Worm (Caenorhabditis elegans) whole organism, mixed stage, embryonic: Measurements from ENCODE around the gene K08F9.1.

Experiments
- ceh-83 ChIP-seq: fragments of 200-800 bp; sonication (Bioruptor generic); optimal IDR thresholded peaks from 2 replicates; lab custom pipeline; 2018; ENCODE audit warnings: mild to moderate bottlenecking, missing genetic modification characterization, missing compliant biosample characterization
- ces-1 ChIP-seq: fragments of 150-350 bp; optimal IDR thresholded peaks from 2 replicates; lab custom pipeline; 2014; ENCODE audit warnings: missing biosample characterization, missing genetic modification reagents, missing genetic modification characterization
- elt-3 ChIP-seq: fragments of 150-350 bp; optimal IDR thresholded peaks from 2 replicates; lab custom pipeline; 2014; ENCODE audit warnings: missing biosample characterization, missing genetic modification characterization
- lin-13 ChIP-seq: fragments of 150-350 bp; optimal IDR thresholded peaks from 2 replicates; lab custom pipeline; 2014; ENCODE audit warnings: missing biosample characterization, missing genetic modification characterization
- mab-5 ChIP-seq: fragments of 150-350 bp; optimal IDR thresholded peaks from 2 replicates; lab custom pipeline; 2014; ENCODE audit warnings: missing biosample characterization, missing genetic modification characterization
- mls-2 ChIP-seq: sonication (generic microtip); optimal IDR thresholded peaks from 2 replicates; lab custom pipeline; 2016; ENCODE audit warnings: mild to moderate bottlenecking, missing genetic modification characterization, moderate library complexity, missing compliant biosample characterization
- nhr-12 ChIP-seq: fragments of 150-350 bp; optimal IDR thresholded peaks from 2 replicates; lab custom pipeline; 2014; ENCODE audit warnings: missing biosample characterization, missing genetic modification characterization
- nhr-237 ChIP-seq: fragments of 150-350 bp; optimal IDR thresholded peaks from 2 replicates; lab custom pipeline; 2014; ENCODE audit warnings: missing biosample characterization, missing genetic modification characterization
- nhr-28 ChIP-seq: fragments of 150-350 bp; optimal IDR thresholded peaks from 2 replicates; lab custom pipeline; 2014; ENCODE audit warnings: missing biosample characterization, missing genetic modification characterization
- pha-4 ChIP-seq: fragments of 150-350 bp; optimal IDR thresholded peaks from 2 replicates; lab custom pipeline; 2018; ENCODE audit warnings: missing biosample characterization, missing genetic modification reagents, missing genetic modification characterization
- snpc-4 ChIP-seq: fragments of 150-350 bp; optimal IDR thresholded peaks from 2 replicates; lab custom pipeline; 2014; ENCODE audit warnings: missing biosample characterization, missing genetic modification characterization
- unc-120 ChIP-seq: sonication (generic microtip); optimal IDR thresholded peaks from 2 replicates; lab custom pipeline; 2017; ENCODE audit warnings: missing genetic modification characterization, missing compliant biosample characterization; ENCODE audit not compliant: poor library complexity, severe bottlenecking
- unc-62 ChIP-seq: fragments of 150-350 bp; optimal IDR thresholded peaks from 2 replicates; lab custom pipeline; 2014; ENCODE audit warnings: missing biosample characterization, missing genetic modification reagents, missing genetic modification characterization
- zip-8 ChIP-seq: fragments of 150-350 bp; optimal IDR thresholded peaks from 2 replicates; lab custom pipeline; 2014; ENCODE audit warnings: missing biosample characterization, missing genetic modification characterization

DNA sequence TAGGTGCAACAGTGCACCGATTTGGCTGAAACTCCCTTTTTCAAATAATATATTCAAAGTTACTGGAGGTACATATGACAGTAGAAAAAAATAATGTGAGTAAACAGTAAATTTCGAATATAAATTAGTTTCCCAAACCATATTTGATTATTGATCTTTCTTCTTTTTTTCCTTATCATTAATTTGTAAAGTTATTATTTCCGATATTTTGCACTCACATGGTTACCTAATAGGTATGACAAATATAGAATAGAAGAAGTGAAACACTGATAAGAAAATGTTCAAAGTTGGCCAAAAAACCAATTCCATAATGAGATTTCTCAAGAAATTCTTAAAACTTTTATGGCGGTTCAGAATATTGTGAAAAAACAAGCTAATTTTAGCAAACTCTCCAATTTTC, 3.4 kb downstream of the K08F9.1 start:
- TF ChIP-seq unc-62 (GFP tag; lab: Kevin White, UChicago) = no peak
- TF ChIP-seq nhr-12 = no peak
- no peak for TF ChIP-seq ceh-83 (GFP tag; lab: Kevin White, UChicago)
- no peak for TF ChIP-seq mls-2 (tag; lab: Kevin White, UChicago)
- TF ChIP-seq elt-3 = no peak
- TF ChIP-seq mab-5 (tag; lab: Kevin White, UChicago) = no peak
- no peak for TF ChIP-seq pha-4
- TF ChIP-seq ces-1 (GFP tag; lab: Kevin White, UChicago) = no peak
- TF ChIP-seq nhr-237 (tag; lab: Kevin White, UChicago) = no peak
- no peak for TF ChIP-seq unc-120 (tag; lab: Kevin White, UChicago)
- no peak for TF ChIP-seq nhr-28
- no peak for TF ChIP-seq snpc-4 (tag; lab: Kevin White, UChicago)
- TF ChIP-seq zip-8 (tag; lab: Kevin White, UChicago) = no peak
- no peak for TF ChIP-seq lin-13 (tag; lab: Kevin White, UChicago)
